Worm (Caenorhabditis elegans) whole organism, L2 larva: ENCODE results near the gene K09F6.13.
A peak's percentile ranks its signal among the peaks of the same experiment; 100 is the strongest.

Source experiments
- C34F6.9 ChIP-seq: fragments of 150-350 bp; optimal IDR thresholded peaks from 2 replicates; lab custom pipeline; 2014; ENCODE audit warnings: missing biosample characterization, missing genetic modification characterization
- F13H6.1 ChIP-seq: sonication (generic microtip); optimal IDR thresholded peaks from 2 replicates; lab custom pipeline; 2016; ENCODE audit warnings: missing genetic modification characterization, missing compliant biosample characterization
- R02D3.7 ChIP-seq: fragments of 150-350 bp; optimal IDR thresholded peaks from 2 replicates; lab custom pipeline; 2014; ENCODE audit warnings: missing biosample characterization, missing genetic modification characterization
- Y55F3AM.14 ChIP-seq: fragments of 200-800 bp; sonication (Bioruptor generic); optimal IDR thresholded peaks from 2 replicates; lab custom pipeline; 2018; ENCODE audit warnings: mild to moderate bottlenecking, missing genetic modification characterization, missing compliant biosample characterization
- ZK546.5 ChIP-seq: sonication (generic microtip); optimal IDR thresholded peaks from 2 replicates; lab custom pipeline; 2017; ENCODE audit warnings: missing biosample characterization, missing genetic modification characterization
- alr-1 ChIP-seq: fragments of 150-350 bp; optimal IDR thresholded peaks from 2 replicates; lab custom pipeline; 2014; ENCODE audit warnings: missing biosample characterization, missing genetic modification characterization
- aly-2 ChIP-seq: fragments of 150-350 bp; optimal IDR thresholded peaks from 2 replicates; lab custom pipeline; 2014; ENCODE audit warnings: missing biosample characterization, missing genetic modification characterization
- ama-1 ChIP-seq: fragments of 150-350 bp; optimal IDR thresholded peaks from 2 replicates; lab custom pipeline; 2018; ENCODE audit warnings: inconsistent platforms
- blmp-1 ChIP-seq: sonication (generic microtip); optimal IDR thresholded peaks from 2 replicates; lab custom pipeline; 2017; ENCODE audit warnings: missing genetic modification characterization, mild to moderate bottlenecking, missing compliant biosample characterization, antibody characterized with exemption, moderate library complexity; ENCODE audit not compliant: insufficient read depth
- ceh-16 ChIP-seq: fragments of 150-350 bp; optimal IDR thresholded peaks from 2 replicates; lab custom pipeline; 2014; ENCODE audit warnings: missing biosample characterization, missing genetic modification characterization
- ceh-82 ChIP-seq: fragments of 150-350 bp; optimal IDR thresholded peaks from 2 replicates; lab custom pipeline; 2014; ENCODE audit warnings: missing biosample characterization, missing genetic modification characterization
- egl-27 ChIP-seq: sonication (generic microtip); optimal IDR thresholded peaks from 3 replicates; lab custom pipeline; 2017; ENCODE audit warnings: missing biosample characterization, missing genetic modification reagents, missing genetic modification characterization
- elt-1 ChIP-seq: fragments of 150-350 bp; optimal IDR thresholded peaks from 2 replicates; lab custom pipeline; 2014; ENCODE audit warnings: missing biosample characterization, missing genetic modification characterization
- elt-3 ChIP-seq: sonication (generic microtip); optimal IDR thresholded peaks from 2 replicates; lab custom pipeline; 2017; ENCODE audit warnings: missing biosample characterization, missing genetic modification characterization
- fos-1 ChIP-seq: fragments of 150-350 bp; optimal IDR thresholded peaks from 2 replicates; lab custom pipeline; 2014; ENCODE audit warnings: missing biosample characterization, missing genetic modification characterization
- gmeb-1 ChIP-seq: fragments of 150-350 bp; optimal IDR thresholded peaks from 2 replicates; lab custom pipeline; 2014; ENCODE audit warnings: missing biosample characterization, missing genetic modification characterization
- lin-11 ChIP-seq: fragments of 150-350 bp; sonication (generic microtip); optimal IDR thresholded peaks from 2 replicates; lab custom pipeline; 2014; ENCODE audit warnings: missing biosample characterization, missing genetic modification characterization, inconsistent platforms, mixed read lengths
- lin-13 ChIP-seq: fragments of 150-350 bp; optimal IDR thresholded peaks from 2 replicates; lab custom pipeline; 2014; ENCODE audit warnings: missing biosample characterization, missing genetic modification reagents, missing genetic modification characterization
- lsy-2 ChIP-seq, 2 experiments: fragments of 150-350 bp in 1 of 2; sonication (generic microtip) in 1 of 2; optimal IDR thresholded peaks; 2 replicates each; lab custom pipeline; 2014 to 2017; ENCODE audit warnings: missing biosample characterization in 2 of 2, missing genetic modification characterization in 2 of 2
- mab-5 ChIP-seq: fragments of 150-350 bp; optimal IDR thresholded peaks from 2 replicates; lab custom pipeline; 2014; ENCODE audit warnings: missing biosample characterization, missing genetic modification characterization
- nhr-11 ChIP-seq: fragments of 150-350 bp; optimal IDR thresholded peaks from 2 replicates; lab custom pipeline; 2014; ENCODE audit warnings: missing biosample characterization, missing genetic modification characterization
- nhr-129 ChIP-seq: fragments of 150-350 bp; optimal IDR thresholded peaks from 2 replicates; lab custom pipeline; 2014; ENCODE audit warnings: missing biosample characterization, missing genetic modification characterization
- nhr-21 ChIP-seq: fragments of 150-350 bp; optimal IDR thresholded peaks from 2 replicates; lab custom pipeline; 2014; ENCODE audit warnings: missing biosample characterization, missing genetic modification characterization
- nhr-23 ChIP-seq: fragments of 150-350 bp; optimal IDR thresholded peaks from 2 replicates; lab custom pipeline; 2014; ENCODE audit warnings: missing biosample characterization, missing genetic modification reagents, missing genetic modification characterization
- nhr-237 ChIP-seq: fragments of 150-350 bp; optimal IDR thresholded peaks from 2 replicates; lab custom pipeline; 2014; ENCODE audit warnings: missing biosample characterization, missing genetic modification characterization
- nhr-25 ChIP-seq: fragments of 150-350 bp; sonication (generic microtip); optimal IDR thresholded peaks from 3 replicates; lab custom pipeline; 2014; ENCODE audit warnings: missing biosample characterization, missing genetic modification characterization
- nhr-6 ChIP-seq: fragments of 150-350 bp; optimal IDR thresholded peaks from 2 replicates; lab custom pipeline; 2014; ENCODE audit warnings: missing biosample characterization, missing genetic modification characterization
- nhr-77 ChIP-seq: fragments of 150-350 bp; optimal IDR thresholded peaks from 2 replicates; lab custom pipeline; 2014; ENCODE audit warnings: missing biosample characterization, missing genetic modification characterization
- peb-1 ChIP-seq: fragments of 150-350 bp; optimal IDR thresholded peaks from 2 replicates; lab custom pipeline; 2014; ENCODE audit warnings: missing biosample characterization, missing genetic modification characterization
- sem-4 ChIP-seq: fragments of 150-350 bp; optimal IDR thresholded peaks from 2 replicates; lab custom pipeline; 2014; ENCODE audit warnings: missing biosample characterization, missing genetic modification reagents, missing genetic modification characterization
- skn-1 ChIP-seq: sonication (generic microtip); optimal IDR thresholded peaks from 2 replicates; lab custom pipeline; 2017; ENCODE audit warnings: missing biosample characterization, missing genetic modification characterization
- sma-3 ChIP-seq: sonication (generic microtip); optimal IDR thresholded peaks from 2 replicates; lab custom pipeline; 2016; ENCODE audit warnings: missing genetic modification reagents, missing genetic modification characterization, missing compliant biosample characterization
- sma-9 ChIP-seq, 2 experiments: fragments of 150-350 bp in 1 of 2; sonication (generic microtip) in 1 of 2; optimal IDR thresholded peaks; 2 replicates each; lab custom pipeline; 2014 to 2016; ENCODE audit warnings: missing genetic modification characterization in 2 of 2, mild to moderate bottlenecking in 1 of 2, missing biosample characterization in 1 of 2, missing compliant biosample characterization in 1 of 2, missing genetic modification reagents in 1 of 2, moderate library complexity in 1 of 2
- snpc-4 ChIP-seq: fragments of 150-350 bp; optimal IDR thresholded peaks from 2 replicates; lab custom pipeline; 2014; ENCODE audit warnings: missing biosample characterization, missing genetic modification characterization
- unc-55 ChIP-seq: fragments of 150-350 bp; sonication (generic microtip); optimal IDR thresholded peaks from 3 replicates; lab custom pipeline; 2014; ENCODE audit warnings: missing biosample characterization, missing genetic modification reagents, missing genetic modification characterization
- unc-62 ChIP-seq: fragments of 150-350 bp; optimal IDR thresholded peaks from 2 replicates; lab custom pipeline; 2014; ENCODE audit warnings: missing biosample characterization, missing genetic modification reagents, missing genetic modification characterization
- zag-1 ChIP-seq: fragments of 150-350 bp; optimal IDR thresholded peaks from 2 replicates; lab custom pipeline; 2014; ENCODE audit warnings: missing biosample characterization, missing genetic modification characterization
- ztf-1 ChIP-seq: fragments of 200-800 bp; sonication (Bioruptor generic); conservative IDR thresholded peaks from 2 replicates; pipeline ENCODE4 v1.3.6; 2022; ENCODE audit warnings: missing genetic modification characterization, missing compliant biosample characterization
- ztf-11 ChIP-seq: sonication (generic microtip); optimal IDR thresholded peaks from 2 replicates; lab custom pipeline; 2017; ENCODE audit warnings: missing biosample characterization, missing genetic modification characterization

The K09F6.13 gene

ce11 chrII:2289441-2289840 lies 527 bp downstream of the K09F6.13 start:
- TF ChIP-seq ceh-16 (tag; lab: Kevin White, UChicago): no peak
- no peak for TF ChIP-seq peb-1 (tag; lab: Kevin White, UChicago)
- no peak for TF ChIP-seq ceh-82 (tag; lab: Kevin White, UChicago)
- TF ChIP-seq nhr-129 (tag; lab: Kevin White, UChicago): peak; percentile 18
- TF ChIP-seq sma-9 (GFP tag; optimal IDR thresholded peaks at IDR 0.05; lab: Kevin White, UChicago): peak; percentile 66
- no peak for TF ChIP-seq sma-9 (tag; optimal IDR thresholded peaks at IDR 0.05; lab: Kevin White, UChicago)
- peak; percentile 2 for TF ChIP-seq mab-5 (tag; lab: Kevin White, UChicago)
- peak; percentile 72 for TF ChIP-seq unc-55
- TF ChIP-seq lsy-2 (tag; optimal IDR thresholded peaks at IDR 0.05; lab: Kevin White, UChicago): peak in 1 of 2 experiments; percentile 20
- TF ChIP-seq, all 48 proteins: peak for 5

- TF ChIP-seq gmeb-1 (tag; lab: Kevin White, UChicago): no peak
- no peak for TF ChIP-seq ama-1 (lab: Kevin White, UChicago)
- TF ChIP-seq nhr-6 (tag; lab: Kevin White, UChicago): no peak
- no peak for TF ChIP-seq ZK546.5
- no peak for TF ChIP-seq sem-4
- no peak for TF ChIP-seq elt-1
- TF ChIP-seq snpc-4: no peak
- TF ChIP-seq blmp-1: no peak
- TF ChIP-seq nhr-23 (tag; lab: Kevin White, UChicago): no peak
- no peak for TF ChIP-seq nhr-25 (tag; lab: Kevin White, UChicago)
- TF ChIP-seq alr-1 (tag; lab: Kevin White, UChicago): no peak
- TF ChIP-seq aly-2 (tag; lab: Kevin White, UChicago): no peak
- TF ChIP-seq peb-1 (tag; lab: Kevin White, UChicago): no peak
- TF ChIP-seq R02D3.7 (tag; lab: Kevin White, UChicago): no peak
- no peak for TF ChIP-seq lsy-2 (tag; optimal IDR thresholded peaks at IDR 0.05; lab: Kevin White, UChicago)
- no peak for TF ChIP-seq zag-1 (tag; lab: Kevin White, UChicago)
- TF ChIP-seq lin-13 (GFP tag; lab: Kevin White, UChicago): no peak
- TF ChIP-seq ceh-82 (tag; lab: Kevin White, UChicago): no peak
Measured at ce11 chrII:2292027-2292426, 3.1 kb downstream of the K09F6.13 start, which contains the start of gene K09F6.7. Gene K09F6.7, minus strand, starts transcription at chrII:2292127.

- TF ChIP-seq ZK546.5: no peak
- TF ChIP-seq fos-1 (tag; lab: Kevin White, UChicago): peak; percentile 74
- no peak for TF ChIP-seq nhr-21 (tag; lab: Kevin White, UChicago)
- no peak for TF ChIP-seq gmeb-1 (tag; lab: Kevin White, UChicago)
Measured at ce11 chrII:2292549-2292948, 3.6 kb downstream of the K09F6.13 start.

- no peak for TF ChIP-seq lsy-2 (tag; optimal IDR thresholded peaks at IDR 0.05; lab: Kevin White, UChicago)
- no peak for TF ChIP-seq C34F6.9 (tag; lab: Kevin White, UChicago)
- TF ChIP-seq nhr-25 (tag; lab: Kevin White, UChicago): no peak
- no peak for TF ChIP-seq lin-11 (tag; lab: Kevin White, UChicago)
- no peak for TF ChIP-seq lin-13 (GFP tag; lab: Kevin White, UChicago)
- no peak for TF ChIP-seq nhr-11 (tag; lab: Kevin White, UChicago)
- no peak for TF ChIP-seq elt-3 (tag; lab: Kevin White, UChicago)
- TF ChIP-seq nhr-23 (tag; lab: Kevin White, UChicago): no peak
- no peak for TF ChIP-seq fos-1 (tag; lab: Kevin White, UChicago)
- no peak for TF ChIP-seq alr-1 (tag; lab: Kevin White, UChicago)
- TF ChIP-seq zag-1 (tag; lab: Kevin White, UChicago): no peak
- no peak for TF ChIP-seq Y55F3AM.14 (GFP tag; lab: Kevin White, UChicago)
Measured at ce11 chrII:2295817-2296315, 7.0 kb downstream of the K09F6.13 start, which contains the start of gene fbxc-25. Gene fbxc-25, minus strand, starts transcription at chrII:2296265.

DNA sequence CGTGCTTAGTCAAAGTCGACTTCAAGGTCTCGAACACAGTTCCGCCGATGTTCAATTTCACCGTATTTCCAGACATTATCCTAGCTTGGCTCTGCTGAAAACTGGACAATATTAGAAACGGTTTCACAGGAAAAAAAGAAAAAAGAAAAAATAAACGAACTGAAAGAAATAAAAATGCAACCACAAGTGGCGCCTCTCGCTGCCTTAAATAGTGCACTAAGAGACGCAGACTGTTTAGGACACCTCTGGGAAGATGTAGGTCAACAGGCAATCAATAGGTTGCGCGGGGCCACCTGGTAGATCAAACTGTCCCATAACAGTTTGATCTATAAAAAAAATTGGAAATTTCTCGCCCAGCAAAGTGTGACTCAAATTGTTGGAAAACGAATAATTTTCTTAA lies 9.8 kb downstream of the K09F6.13 start, which contains the start of gene B0281.4:
B0281.4 (minus strand) TSS at position 101 of the 400 bp plus-strand sequence.
- TF ChIP-seq sem-4 (no peak), nhr-11 (tag; lab: Kevin White, UChicago) (no peak)

- TF ChIP-seq nhr-237 (tag; lab: Kevin White, UChicago) (no peak), lin-13 (GFP tag; lab: Kevin White, UChicago) (no peak), alr-1 (tag; lab: Kevin White, UChicago) (no peak), lin-11 (tag; lab: Kevin White, UChicago) (no peak), nhr-77 (tag; lab: Kevin White, UChicago) (no peak), lsy-2 (tag; optimal IDR thresholded peaks at IDR 0.05; lab: Kevin White, UChicago) (no peak), unc-62 (no peak), ztf-11 (tag; lab: Kevin White, UChicago) (no peak), F13H6.1 (no peak), nhr-129 (tag; lab: Kevin White, UChicago) (no peak), sma-9 (GFP tag; optimal IDR thresholded peaks at IDR 0.05; lab: Kevin White, UChicago) (no peak), sma-9 (tag; optimal IDR thresholded peaks at IDR 0.05; lab: Kevin White, UChicago) (no peak), gmeb-1 (tag; lab: Kevin White, UChicago) (no peak), ztf-1 (GFP tag; lab: Robert Waterston, UW) (no peak), blmp-1 (no peak), ama-1 (lab: Kevin White, UChicago) (no peak), egl-27 (tag; lab: Kevin White, UChicago) (no peak), sma-3 (no peak), skn-1 (no peak), zag-1 (tag; lab: Kevin White, UChicago) (no peak)
Measured at ce11 chrII:2300861-2301260, 11.9 kb downstream of the K09F6.13 start, which contains the start of gene B0281.5. Gene B0281.5, minus strand, starts transcription at chrII:2300961.
